Fruit fly (Drosophila melanogaster): ENCODE results near the gene CG42820.

dm6 chr2L:8438052-8438451 lies 45.9 kb upstream of the CG42820 start, which contains the start of gene mus201:
- TF ChIP-seq CG8478 (optimal IDR thresholded peaks at IDR 0.05) (no peak), CTCF (optimal IDR thresholded peaks at IDR 0.05) (no peak)
